Fruit fly (Drosophila melanogaster): ENCODE measurements around the gene Sr-CIV.

Gene Sr-CIV

dm6 chr2L:3478034-3478880 is 45.6 kb downstream of the Sr-CIV start, which contains the start of gene Thor:
Gene Thor (plus strand): TSS chr2L:3478434.
- no peak for TF ChIP-seq Hr78 (GFP tag; optimal IDR thresholded peaks at IDR 0.05)
- TF ChIP-seq sv (GFP tag; optimal IDR thresholded peaks at IDR 0.05): peak; percentile 71
- TF ChIP-seq Jra (GFP tag; optimal IDR thresholded peaks at IDR 0.05): peak; percentile 12
- TF ChIP-seq CG9705 (GFP tag; optimal IDR thresholded peaks at IDR 0.05): no peak
- TF ChIP-seq Mio (GFP tag; optimal IDR thresholded peaks at IDR 0.05): no peak
- TF ChIP-seq Abd-B (GFP tag; optimal IDR thresholded peaks at IDR 0.05): no peak
- TF ChIP-seq sage (GFP tag; optimal IDR thresholded peaks at IDR 0.05): no peak
- TF ChIP-seq HLH106 (tag; optimal IDR thresholded peaks at IDR 0.05): no peak
- TF ChIP-seq ey (GFP tag; optimal IDR thresholded peaks at IDR 0.05): peak; percentile 39
- peak; percentile 35 for TF ChIP-seq GATAd (GFP tag; optimal IDR thresholded peaks at IDR 0.05)
- TF ChIP-seq Vsx2 (GFP tag; optimal IDR thresholded peaks at IDR 0.05; ENCODE audit: partially characterized antibody): peak; percentile 83
- peak; percentile 39 for TF ChIP-seq woc (GFP tag; optimal IDR thresholded peaks at IDR 0.05)
- peak; percentile 49 to 66 for TF ChIP-seq foxo (GFP tag; optimal IDR thresholded peaks at IDR 0.05)
- no peak for TF ChIP-seq dmrt93B (GFP tag; optimal IDR thresholded peaks at IDR 0.05)
- no peak for TF ChIP-seq brk (GFP tag; optimal IDR thresholded peaks at IDR 0.05)
- no peak for TF ChIP-seq Myc (optimal IDR thresholded peaks at IDR 0.05)
- no peak for TF ChIP-seq pan (optimal IDR thresholded peaks at IDR 0.05)
- TF ChIP-seq tai (GFP tag; optimal IDR thresholded peaks at IDR 0.05): no peak
- peak; percentile 91 for TF ChIP-seq Dif (GFP tag; optimal IDR thresholded peaks at IDR 0.05; ENCODE audit: partially characterized antibody)
- no peak for TF ChIP-seq lola (GFP tag; optimal IDR thresholded peaks at IDR 0.05)
- no peak for TF ChIP-seq Dfd (GFP tag; optimal IDR thresholded peaks at IDR 0.05)
- no peak for TF ChIP-seq usp (GFP tag; optimal IDR thresholded peaks at IDR 0.05)
- TF ChIP-seq CrebA (GFP tag; optimal IDR thresholded peaks at IDR 0.05; ENCODE audit: borderline replicate concordance): peak; percentile 59
- TF ChIP-seq CG32264 (GFP tag; optimal IDR thresholded peaks at IDR 0.05): no peak
- peak; percentile 68 to 86 for TF ChIP-seq dl (GFP tag; optimal IDR thresholded peaks at IDR 0.05; ENCODE audit: insufficient read depth in 1 of 2, partially characterized antibody in 2 of 2)
- peak; percentile 30 for TF ChIP-seq Sp1 (GFP tag; optimal IDR thresholded peaks at IDR 0.05)
- TF ChIP-seq Hnf4 (GFP tag; optimal IDR thresholded peaks at IDR 0.05): peak; percentile 90
- TF ChIP-seq Hr83 (GFP tag; optimal IDR thresholded peaks at IDR 0.05; ENCODE audit: poor library complexity, severe bottlenecking): peak; percentile 96
- peak; percentile 72 for TF ChIP-seq fru (GFP tag; optimal IDR thresholded peaks at IDR 0.05)
- no peak for TF ChIP-seq N (GFP tag; optimal IDR thresholded peaks at IDR 0.05)
- peak; percentile 89 for TF ChIP-seq jim (GFP tag; optimal IDR thresholded peaks at IDR 0.05)
- peak; percentile 56 for TF ChIP-seq psq (GFP tag; optimal IDR thresholded peaks at IDR 0.05)
- TF ChIP-seq Rel (GFP tag; optimal IDR thresholded peaks at IDR 0.05): peak; percentile 56
- TF ChIP-seq Rel (tag; optimal IDR thresholded peaks at IDR 0.05): peak; percentile 55
- peak; percentile 52 for TF ChIP-seq OdsH (GFP tag; optimal IDR thresholded peaks at IDR 0.05)
- peak; percentile 74 for TF ChIP-seq h (GFP tag; optimal IDR thresholded peaks at IDR 0.05)
- TF ChIP-seq br (GFP tag; optimal IDR thresholded peaks at IDR 0.05): peak; percentile 61
- TF ChIP-seq dsf (GFP tag; optimal IDR thresholded peaks at IDR 0.05; ENCODE audit: borderline replicate concordance): peak; percentile 31
- peak; percentile 75 for TF ChIP-seq rgr (GFP tag; optimal IDR thresholded peaks at IDR 0.05)

- TF ChIP-seq CG9705 (GFP tag; optimal IDR thresholded peaks at IDR 0.05) (no peak), sv (GFP tag; optimal IDR thresholded peaks at IDR 0.05) (peak; percentile 2), Mio (GFP tag; optimal IDR thresholded peaks at IDR 0.05) (no peak), woc (GFP tag; optimal IDR thresholded peaks at IDR 0.05) (peak; percentile 10), foxo (GFP tag; optimal IDR thresholded peaks at IDR 0.05) (peak in 1 of 2 experiments; percentile 1)
Observed at dm6 chr2L:3477057-3477755, 46.6 kb downstream of the Sr-CIV start.

Data from whole organism, wandering third instar larva.